Fruit fly (Drosophila melanogaster): Measurements from ENCODE around the gene CG7542.

Gene CG7542

dm6 chr3L:17532898-17533700 lies 16.5 kb upstream of the CG7542 start (continued):
- TF ChIP-seq ab (GFP tag; optimal IDR thresholded peaks at IDR 0.05) (no peak), sd (tag; optimal IDR thresholded peaks at IDR 0.05) (peak; percentile 57), Six4 (GFP tag; optimal IDR thresholded peaks at IDR 0.05) (no peak), CG13424 (tag; optimal IDR thresholded peaks at IDR 0.05) (peak; percentile 47), ham (GFP tag; IDR thresholded peaks at IDR 0.05) (no peak), Usf (GFP tag; optimal IDR thresholded peaks at IDR 0.05) (no peak), CG7372 (GFP tag; IDR thresholded peaks at IDR 0.05) (no peak), pita (GFP tag; optimal IDR thresholded peaks at IDR 0.05) (no peak), fu2 (GFP tag; optimal IDR thresholded peaks at IDR 0.05) (peak; percentile 30), abd-A (tag; optimal IDR thresholded peaks at IDR 0.05) (peak; percentile 80), dmrt11E (tag; optimal IDR thresholded peaks at IDR 0.05) (no peak), fd96Cb (tag; optimal IDR thresholded peaks at IDR 0.05) (peak; percentile 3), cas (GFP tag; IDR thresholded peaks at IDR 0.05) (no peak), dan (GFP tag; IDR thresholded peaks at IDR 0.05) (no peak), HLH54F (GFP tag; optimal IDR thresholded peaks at IDR 0.05) (no peak), CG11398 (GFP tag; optimal IDR thresholded peaks at IDR 0.05) (no peak), CG16863 (GFP tag; optimal IDR thresholded peaks at IDR 0.05) (peak; percentile 37), Fer3 (tag; optimal IDR thresholded peaks at IDR 0.05) (peak; percentile 29), tap (tag; optimal IDR thresholded peaks at IDR 0.05) (peak; percentile 17), HmgZ (tag; optimal IDR thresholded peaks at IDR 0.05) (peak; percentile 86), E2f2 (GFP tag; IDR thresholded peaks at IDR 0.05) (peak; percentile 43), CoRest (tag; optimal IDR thresholded peaks at IDR 0.05) (peak; percentile 61), CG2875 (GFP tag; optimal IDR thresholded peaks at IDR 0.05) (no peak), gce (GFP tag; IDR thresholded peaks at IDR 0.05) (peak; percentile 44; the same call in 1 of the 3 replicates), CG10543 (GFP tag; optimal IDR thresholded peaks at IDR 0.05) (peak; percentile 73), BtbVII (GFP tag; optimal IDR thresholded peaks at IDR 0.05) (no peak), run (tag; optimal IDR thresholded peaks at IDR 0.05) (no peak), CG9437 (GFP tag; optimal IDR thresholded peaks at IDR 0.05) (no peak), CG4282 (GFP tag; optimal IDR thresholded peaks at IDR 0.05) (no peak), peb (GFP tag; IDR thresholded peaks at IDR 0.05) (no peak), Max (GFP tag; optimal IDR thresholded peaks at IDR 0.05) (peak; percentile 49), CG15696 (tag; optimal IDR thresholded peaks at IDR 0.05) (no peak), CG31441 (GFP tag; IDR thresholded peaks at IDR 0.05) (peak; percentile 56), CG9609 (GFP tag; optimal IDR thresholded peaks at IDR 0.05) (peak; percentile 15), CG13894 (tag; optimal IDR thresholded peaks at IDR 0.05) (peak; percentile 68), ATbp (GFP tag; optimal IDR thresholded peaks at IDR 0.05) (no peak), NC2α (GFP tag; optimal IDR thresholded peaks at IDR 0.05) (no peak), CG8281 (tag; optimal IDR thresholded peaks at IDR 0.05) (no peak), tna (GFP tag; IDR thresholded peaks at IDR 0.05; ENCODE audit: partially characterized antibody) (peak; percentile 52), sc (optimal IDR thresholded peaks at IDR 0.05) (no peak), sc (GFP tag; optimal IDR thresholded peaks at IDR 0.05) (no peak), CG5953 (GFP tag; IDR thresholded peaks at IDR 0.05) (0 out of 2 replicates have a peak, but pooled peaks have one; percentile 32), CG9215 (GFP tag; IDR thresholded peaks at IDR 0.05) (0 out of 2 replicates have a peak, but pooled peaks have one; percentile 41), bigmax (GFP tag; optimal IDR thresholded peaks at IDR 0.05) (peak; percentile 26), CG18764 (GFP tag; optimal IDR thresholded peaks at IDR 0.05) (peak; percentile 49), H2.0 (GFP tag; IDR thresholded peaks at IDR 0.05) (0 out of 2 replicates have a peak, but pooled peaks have one; percentile 28), Bteb2 (GFP tag; optimal IDR thresholded peaks at IDR 0.05) (peak; percentile 2), kni (GFP tag; optimal IDR thresholded peaks at IDR 0.05) (no peak), CG30431 (GFP tag; optimal IDR thresholded peaks at IDR 0.05) (no peak)

All from whole organism, embryonic.